Worm (Caenorhabditis elegans): ENCODE data around the gene cdh-7.

- TF ChIP-seq aly-1 (tag; optimal IDR thresholded peaks at IDR 0.05) (no peak), hmg-4 (GFP tag; optimal IDR thresholded peaks at IDR 0.05) (no peak), ceh-36 (tag; optimal IDR thresholded peaks at IDR 0.05) (no peak)
These were observed 37.3 kb upstream of the cdh-7 start, which contains the start of gene srt-11 for ce11 chrII:14805686-14806085.

Measured in whole organism, early embryonic.